Worm (Caenorhabditis elegans) whole organism, L4 larva: Measurements from ENCODE around the gene T09F3.5.

Experiments
- F37D6.2 ChIP-seq: sonication (generic microtip); optimal IDR thresholded peaks from 2 replicates; lab custom pipeline; 2016; ENCODE audit warnings: mild to moderate bottlenecking, missing genetic modification characterization, missing compliant biosample characterization
- F44E2.7 ChIP-seq: fragments of 200-800 bp; sonication (Bioruptor generic); IDR thresholded peaks from 2 replicates; pipeline ENCODE4 v2.1.2; 2022; ENCODE audit warnings: missing genetic modification characterization, missing compliant biosample characterization
- F49E8.2 ChIP-seq: sonication (generic microtip); optimal IDR thresholded peaks from 2 replicates; lab custom pipeline; 2016; ENCODE audit warnings: missing compliant biosample characterization, mild to moderate bottlenecking, missing genetic modification characterization, borderline replicate concordance
- T20F7.1 ChIP-seq: fragments of 200-800 bp; sonication (Bioruptor generic); optimal IDR thresholded peaks from 2 replicates; lab custom pipeline; 2018; ENCODE audit warnings: mild to moderate bottlenecking, missing genetic modification characterization, missing compliant biosample characterization
- Y48G9A.11 ChIP-seq: fragments of 200-800 bp; sonication (Bioruptor generic); IDR thresholded peaks from 2 replicates; pipeline ENCODE4 v1.3.6; 2022; ENCODE audit warnings: missing genetic modification reagents, missing genetic modification characterization, missing compliant biosample characterization
- Y5F2A.4 ChIP-seq: fragments of 200-800 bp; sonication (Bioruptor generic); optimal IDR thresholded peaks from 2 replicates; lab custom pipeline; 2018; ENCODE audit warnings: mild to moderate bottlenecking, missing genetic modification characterization, missing compliant biosample characterization
- aha-1 ChIP-seq: fragments of 150-350 bp; peaks from one replicate; lab custom pipeline; 2014; ENCODE audit warnings: missing biosample characterization, missing genetic modification characterization
- attf-4 ChIP-seq: sonication (generic microtip); optimal IDR thresholded peaks from 3 replicates; lab custom pipeline; 2017; ENCODE audit warnings: missing biosample characterization, missing genetic modification characterization
- ceh-20 ChIP-seq: fragments of 200-800 bp; sonication (Bioruptor generic); IDR thresholded peaks from 2 replicates; pipeline ENCODE4 v1.3.6; 2022; ENCODE audit warnings: missing genetic modification reagents, missing genetic modification characterization, missing compliant biosample characterization
- ceh-82 ChIP-seq: sonication (generic microtip); optimal IDR thresholded peaks from 2 replicates; lab custom pipeline; 2017; ENCODE audit warnings: missing biosample characterization, missing genetic modification characterization
- daf-8 ChIP-seq: fragments of 200-800 bp; sonication (Bioruptor generic); IDR thresholded peaks from 2 replicates; pipeline ENCODE4 v1.3.6; 2022; ENCODE audit warnings: missing genetic modification characterization, missing compliant biosample characterization
- dpl-1 ChIP-seq: fragments of 150-350 bp; optimal IDR thresholded peaks from 2 replicates; lab custom pipeline; 2014; ENCODE audit warnings: missing biosample characterization, missing genetic modification reagents, missing genetic modification characterization
- dve-1 ChIP-seq: sonication (generic microtip); optimal IDR thresholded peaks from 2 replicates; lab custom pipeline; 2017; ENCODE audit warnings: antibody characterized with exemption, mild to moderate bottlenecking, missing genetic modification characterization, missing compliant biosample characterization; ENCODE audit not compliant: insufficient read depth
- egl-27 ChIP-seq: sonication (generic microtip); optimal IDR thresholded peaks from 3 replicates; lab custom pipeline; 2017; ENCODE audit warnings: missing biosample characterization, missing genetic modification reagents, missing genetic modification characterization
- egl-43 ChIP-seq: fragments of 200-800 bp; sonication (Bioruptor generic); IDR thresholded peaks from 2 replicates; pipeline ENCODE4 v1.3.6; 2022; ENCODE audit warnings: missing genetic modification reagents, missing genetic modification characterization, missing compliant biosample characterization
- fos-1 ChIP-seq: fragments of 150-350 bp; optimal IDR thresholded peaks from 2 replicates; lab custom pipeline; 2014; ENCODE audit warnings: missing biosample characterization, missing genetic modification characterization
- hlh-11 ChIP-seq: fragments of 200-800 bp; sonication (Bioruptor generic); optimal IDR thresholded peaks from 2 replicates; lab custom pipeline; 2018; ENCODE audit warnings: mild to moderate bottlenecking, missing genetic modification characterization, missing compliant biosample characterization
- hlh-30 ChIP-seq: sonication (generic microtip); optimal IDR thresholded peaks from 2 replicates; lab custom pipeline; 2017; ENCODE audit warnings: antibody characterized with exemption, mild to moderate bottlenecking, missing genetic modification characterization, missing compliant biosample characterization; ENCODE audit not compliant: insufficient read depth
- hmg-1.1 ChIP-seq: fragments of 200-800 bp; sonication (Bioruptor generic); IDR thresholded peaks from 2 replicates; pipeline ENCODE4 v1.3.6; 2022; ENCODE audit warnings: missing genetic modification reagents, missing genetic modification characterization, missing compliant biosample characterization
- jun-1 ChIP-seq: fragments of 150-350 bp; optimal IDR thresholded peaks from 2 replicates; lab custom pipeline; 2014; ENCODE audit warnings: missing biosample characterization, missing genetic modification reagents, missing genetic modification characterization
- lin-1 ChIP-seq: fragments of 200-800 bp; sonication (Bioruptor generic); IDR thresholded peaks from 2 replicates; pipeline ENCODE4 v1.3.6; 2022; ENCODE audit warnings: missing genetic modification reagents, missing genetic modification characterization, missing compliant biosample characterization
- lin-13 ChIP-seq: fragments of 150-350 bp; optimal IDR thresholded peaks from 2 replicates; lab custom pipeline; 2014; ENCODE audit warnings: missing biosample characterization, missing genetic modification reagents, missing genetic modification characterization
- lir-3 ChIP-seq: sonication (generic microtip); optimal IDR thresholded peaks from 2 replicates; lab custom pipeline; 2016; ENCODE audit warnings: mild to moderate bottlenecking, missing genetic modification characterization, missing compliant biosample characterization
- lsy-2 ChIP-seq, 2 experiments: fragments of 150-350 bp in 1 of 2; sonication (generic microtip) in 1 of 2; optimal IDR thresholded peaks; 2 replicates each; lab custom pipeline; 2014 to 2017; ENCODE audit warnings: missing biosample characterization in 2 of 2, missing genetic modification characterization in 2 of 2
- mdl-1 ChIP-seq, 2 experiments: fragments of 150-350 bp in 1 of 2; sonication (generic microtip) in 1 of 2; optimal IDR thresholded peaks; 2 replicates each; lab custom pipeline; 2014 to 2017; ENCODE audit warnings: missing biosample characterization in 2 of 2, missing genetic modification characterization in 2 of 2
- nhr-102 ChIP-seq: sonication (generic microtip); optimal IDR thresholded peaks from 2 replicates; lab custom pipeline; 2016; ENCODE audit warnings: mild to moderate bottlenecking, missing genetic modification characterization, moderate library complexity, missing compliant biosample characterization
- nhr-111 ChIP-seq: fragments of 200-800 bp; sonication (Bioruptor generic); optimal IDR thresholded peaks from 2 replicates; lab custom pipeline; 2018; ENCODE audit warnings: mild to moderate bottlenecking, missing genetic modification characterization, missing compliant biosample characterization
- nhr-237 ChIP-seq: sonication (generic microtip); optimal IDR thresholded peaks from 2 replicates; lab custom pipeline; 2017; ENCODE audit warnings: missing biosample characterization, missing genetic modification characterization
- nhr-25 ChIP-seq: sonication (generic microtip); optimal IDR thresholded peaks from 2 replicates; lab custom pipeline; 2017; ENCODE audit warnings: missing genetic modification characterization, mild to moderate bottlenecking, missing compliant biosample characterization, antibody characterized with exemption, moderate library complexity, borderline replicate concordance; ENCODE audit not compliant: insufficient read depth
- nhr-41 ChIP-seq: fragments of 200-800 bp; sonication (Bioruptor generic); IDR thresholded peaks from 2 replicates; pipeline ENCODE4 v1.3.6; 2022; ENCODE audit warnings: missing genetic modification reagents, missing genetic modification characterization, missing compliant biosample characterization
- nhr-48 ChIP-seq: sonication (generic microtip); optimal IDR thresholded peaks from 2 replicates; lab custom pipeline; 2016; ENCODE audit warnings: mild to moderate bottlenecking, missing genetic modification characterization, missing compliant biosample characterization
- nhr-6 ChIP-seq: fragments of 150-350 bp; optimal IDR thresholded peaks from 2 replicates; lab custom pipeline; 2014; ENCODE audit warnings: missing biosample characterization, missing genetic modification characterization
- nhr-76 ChIP-seq: fragments of 150-350 bp; optimal IDR thresholded peaks from 2 replicates; lab custom pipeline; 2014; ENCODE audit warnings: missing biosample characterization, missing genetic modification characterization
- pqm-1 ChIP-seq: sonication (generic microtip); optimal IDR thresholded peaks from 2 replicates; lab custom pipeline; 2017; ENCODE audit warnings: missing biosample characterization, missing genetic modification characterization
- saeg-2 ChIP-seq: fragments of 200-800 bp; sonication (Bioruptor generic); IDR thresholded peaks from 2 replicates; pipeline ENCODE4 v1.3.6; 2022; ENCODE audit warnings: missing genetic modification reagents, missing genetic modification characterization, missing compliant biosample characterization
- set-16 ChIP-seq: fragments of 200-800 bp; sonication (Bioruptor generic); IDR thresholded peaks from 2 replicates; pipeline ENCODE4 v1.3.6; 2022; ENCODE audit warnings: missing genetic modification reagents, missing genetic modification characterization, missing compliant biosample characterization
- unc-130 ChIP-seq: sonication (generic microtip); optimal IDR thresholded peaks from 2 replicates; lab custom pipeline; 2016; ENCODE audit warnings: missing genetic modification reagents, missing genetic modification characterization, missing compliant biosample characterization
- unc-62 ChIP-seq, 3 experiments: fragments of 150-350 bp in 1 of 3; sonication (generic microtip); optimal IDR thresholded peaks in 2 of 3; peaks in 1 of 3; 1 replicate in 1 of 3; 2 replicates in 2 of 3; lab custom pipeline; 2014 to 2017; ENCODE audit warnings: missing biosample characterization in 3 of 3, missing genetic modification characterization in 3 of 3, missing genetic modification reagents in 3 of 3, missing genotype in 1 of 3
- zip-2 ChIP-seq: fragments of 150-350 bp; optimal IDR thresholded peaks from 2 replicates; lab custom pipeline; 2014; ENCODE audit warnings: missing biosample characterization, missing genetic modification characterization

Gene T09F3.5

ce11 chrII:10416332-10416863 is 19.7 kb downstream of the T09F3.5 start, which contains the start of gene eif-2A:
Gene eif-2A (plus strand): TSS chrII:10416800.
- peak; percentile 0 for TF ChIP-seq unc-130
- no peak for TF ChIP-seq egl-27 (tag; lab: Kevin White, UChicago)
- peak in 1 of 2 experiments; percentile 93 for TF ChIP-seq lsy-2 (tag; optimal IDR thresholded peaks at IDR 0.05; lab: Kevin White, UChicago)
- no peak for TF ChIP-seq daf-8 (GFP tag; lab: Robert Waterston, UW)
- peak in 1 of 2 experiments; percentile 12 for TF ChIP-seq unc-62 (GFP tag; optimal IDR thresholded peaks at IDR 0.05 in 1 of 2; lab: Kevin White, UChicago)
- TF ChIP-seq unc-62 (tag; optimal IDR thresholded peaks at IDR 0.05; lab: Kevin White, UChicago), result no peak
- peak; percentile 32 for TF ChIP-seq dpl-1
- TF ChIP-seq T20F7.1 (GFP tag; lab: Kevin White, UChicago), result peak; percentile 61
- TF ChIP-seq hlh-30 (tag; lab: Kevin White, UChicago), result peak; percentile 80
- TF ChIP-seq, all 104 proteins: peak for 6

DNA sequence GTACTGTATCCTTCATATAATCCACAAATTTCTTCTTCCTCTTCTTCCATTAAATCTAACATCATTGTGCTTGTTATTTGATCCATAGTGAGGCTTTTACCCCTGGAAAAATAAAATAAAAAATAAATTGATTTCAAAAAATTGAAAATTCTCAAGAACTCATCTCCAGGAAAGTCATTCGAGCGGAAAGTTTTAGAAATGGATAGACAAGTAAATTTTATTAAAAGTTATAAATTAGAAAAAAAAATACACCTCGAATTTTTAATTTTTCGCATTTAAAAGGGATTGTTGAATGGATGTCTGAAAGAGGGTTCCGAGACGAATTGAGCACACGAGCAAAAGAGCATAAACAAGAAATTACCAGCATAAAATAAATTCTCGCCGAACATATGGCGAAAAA is 25.3 kb downstream of the T09F3.5 start, which contains the start of gene frpr-21:
Gene frpr-21, minus strand, starts transcription at position 101 of the 400 bp plus-strand sequence.
- TF ChIP-seq F37D6.2, result no peak
- TF ChIP-seq hlh-11 (tag; lab: Kevin White, UChicago), result no peak
- TF ChIP-seq set-16, result no peak
- no peak for TF ChIP-seq F44E2.7 (GFP tag; lab: Robert Waterston, UW)
- TF ChIP-seq, all 104 proteins: peak for 0

- TF ChIP-seq nhr-111 (GFP tag; lab: Kevin White, UChicago) (no peak), F49E8.2 (tag; lab: Kevin White, UChicago) (no peak), nhr-76 (tag; lab: Kevin White, UChicago) (no peak), hlh-30 (tag; lab: Kevin White, UChicago) (no peak), F37D6.2 (no peak), nhr-237 (tag; lab: Kevin White, UChicago) (no peak), attf-4 (tag; lab: Kevin White, UChicago) (no peak), nhr-41 (GFP tag; lab: Robert Waterston, UW) (no peak), zip-2 (no peak), Y48G9A.11 (GFP tag; lab: Robert Waterston, UW) (no peak), aha-1 (tag; lab: Kevin White, UChicago) (no peak), nhr-102 (tag; lab: Kevin White, UChicago) (no peak), hmg-1.1 (GFP tag; lab: Robert Waterston, UW) (no peak), lin-13 (no peak)
These were observed 39.2 kb downstream of the T09F3.5 start, which contains the start of gene cut-4 for ce11 chrII:10435836-10436235. Gene cut-4 (plus strand): TSS chrII:10436136.

DNA sequence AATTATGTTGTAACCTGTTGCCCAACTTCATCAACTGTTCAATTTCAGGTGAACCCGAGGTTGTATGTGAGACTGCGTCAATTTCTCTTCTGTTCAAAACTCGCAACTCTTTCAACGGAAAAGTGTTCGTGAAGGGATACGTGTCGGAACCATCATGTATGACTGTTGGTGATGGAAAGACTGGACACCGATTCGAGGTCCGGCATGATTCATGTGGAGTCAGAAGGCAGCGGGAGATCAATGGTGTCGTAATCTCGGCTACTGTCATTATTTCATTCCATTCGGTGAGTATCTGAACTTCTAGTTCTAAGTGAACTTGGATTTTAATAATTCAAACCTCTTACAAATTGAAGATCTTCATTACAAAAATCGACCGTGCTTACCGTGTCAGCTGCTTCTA is 41.2 kb downstream of the T09F3.5 start:
- TF ChIP-seq saeg-2 (GFP tag; lab: Robert Waterston, UW) (no peak), lin-1 (GFP tag; lab: Robert Waterston, UW) (no peak), aha-1 (tag; lab: Kevin White, UChicago) (peak; percentile 94)

DNA sequence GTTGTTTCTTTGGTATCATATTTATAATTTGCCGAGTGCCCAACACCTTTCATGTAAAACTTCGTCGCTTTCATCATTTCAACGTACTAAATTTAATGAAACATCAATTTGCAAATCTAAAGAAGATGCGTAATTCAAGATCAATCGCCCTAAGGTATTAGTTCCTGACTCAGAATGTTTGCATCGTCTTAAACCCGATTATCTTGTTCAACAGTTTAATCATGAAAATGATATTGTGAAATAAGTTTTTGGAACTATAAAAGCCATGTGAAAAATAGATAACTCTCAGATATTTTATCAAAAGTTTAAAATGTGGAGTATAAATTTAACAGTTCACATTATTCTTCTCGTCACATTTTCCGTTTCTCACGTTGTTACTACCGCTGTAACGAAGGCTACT is 43.3 kb downstream of the T09F3.5 start, which contains the start of gene E04D5.4:
Gene E04D5.4, plus strand, starts transcription at position 301 of the 400 bp plus-strand sequence.
- no peak for TF ChIP-seq nhr-6
- TF ChIP-seq pqm-1 (tag; lab: Kevin White, UChicago), result no peak
- TF ChIP-seq hlh-30 (tag; lab: Kevin White, UChicago), result no peak
- TF ChIP-seq mdl-1 (tag; optimal IDR thresholded peaks at IDR 0.05; lab: Kevin White, UChicago), result no peak
- TF ChIP-seq dve-1 (tag; lab: Kevin White, UChicago), result no peak
- no peak for TF ChIP-seq nhr-48
- TF ChIP-seq daf-8 (GFP tag; lab: Robert Waterston, UW), result no peak
- TF ChIP-seq ceh-82, result no peak
- no peak for TF ChIP-seq nhr-237 (tag; lab: Kevin White, UChicago)
- no peak for TF ChIP-seq egl-43 (GFP tag; lab: Robert Waterston, UW)
- TF ChIP-seq fos-1, result no peak
- TF ChIP-seq nhr-111 (GFP tag; lab: Kevin White, UChicago), result no peak
- no peak for TF ChIP-seq Y5F2A.4 (GFP tag; lab: Kevin White, UChicago)
- TF ChIP-seq nhr-76 (tag; lab: Kevin White, UChicago), result no peak
- no peak for TF ChIP-seq ceh-20 (GFP tag; lab: Robert Waterston, UW)
- TF ChIP-seq lir-3 (tag; lab: Kevin White, UChicago), result no peak
- no peak for TF ChIP-seq nhr-102 (tag; lab: Kevin White, UChicago)
- no peak for TF ChIP-seq jun-1 (tag; lab: Kevin White, UChicago)
- TF ChIP-seq nhr-25, result no peak
